Worm (Caenorhabditis elegans) whole organism, young adult: Measurements from ENCODE around the gene EEED8.15.

ENCODE experiments used
- T26A5.8 ChIP-seq: sonication (generic microtip); optimal IDR thresholded peaks from 2 replicates; lab custom pipeline; 2016; ENCODE audit warnings: missing genetic modification characterization, missing compliant biosample characterization
- egrh-3 ChIP-seq: fragments of 200-800 bp; sonication (Bioruptor generic); IDR thresholded peaks from 2 replicates; pipeline ENCODE4 v1.3.6; 2022; ENCODE audit warnings: missing genetic modification reagents, missing genetic modification characterization, missing compliant biosample characterization
- him-1 ChIP-seq: sonication (generic microtip); optimal IDR thresholded peaks from 2 replicates; lab custom pipeline; 2016; ENCODE audit warnings: missing genotype, missing genetic modification reagents, missing genetic modification characterization, missing compliant biosample characterization

DNA sequence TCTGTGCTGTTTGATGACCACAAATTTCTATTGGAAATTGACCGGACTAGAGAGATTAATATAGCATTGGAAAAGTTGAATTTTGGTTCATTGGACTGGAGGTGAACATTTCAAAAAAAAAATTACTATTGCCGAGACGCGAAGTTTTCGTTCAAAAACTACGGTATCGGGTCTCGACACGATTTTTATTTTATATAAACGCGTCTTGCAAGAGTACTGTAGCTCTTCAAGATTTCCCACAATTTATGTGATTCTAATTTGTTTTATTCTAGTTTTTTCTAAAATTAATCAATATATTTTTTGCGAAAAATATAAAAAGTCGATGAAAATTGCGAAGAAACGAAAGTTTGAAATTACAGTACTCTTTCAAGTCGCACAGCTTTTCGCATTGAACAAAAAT, 48.4 kb upstream of the EEED8.15 start, which contains the start of gene F09E5.12:
- TF ChIP-seq egrh-3 (GFP tag; lab: Robert Waterston, UW) = no peak
- no peak for TF ChIP-seq T26A5.8
- no peak for TF ChIP-seq him-1 (tag; lab: Kevin White, UChicago)
